Worm (Caenorhabditis elegans) whole organism, L3 larva: Measurements from ENCODE around the gene C44H9.7.
A peak's percentile ranks its signal among the peaks of the same experiment; 100 is the strongest.

Experiments
- aly-2 ChIP-seq: fragments of 150-350 bp; optimal IDR thresholded peaks from 2 replicates; lab custom pipeline; 2014; ENCODE audit warnings: missing biosample characterization, missing genetic modification characterization
- ceh-28 ChIP-seq: fragments of 150-350 bp; optimal IDR thresholded peaks from 2 replicates; lab custom pipeline; 2014; ENCODE audit warnings: missing biosample characterization, missing genetic modification reagents, missing genetic modification characterization
- egl-27 ChIP-seq: sonication (generic microtip); optimal IDR thresholded peaks from 4 replicates; lab custom pipeline; 2017; ENCODE audit warnings: missing biosample characterization, missing genetic modification reagents, missing genetic modification characterization
- eor-1 ChIP-seq, 2 experiments: fragments of 150-350 bp; optimal IDR thresholded peaks; 2 replicates each; lab custom pipeline; 2014 to 2018; ENCODE audit warnings: missing biosample characterization in 2 of 2, missing genetic modification characterization in 2 of 2
- fkh-10 ChIP-seq: sonication (generic microtip); optimal IDR thresholded peaks from 2 replicates; lab custom pipeline; 2017; ENCODE audit warnings: missing biosample characterization, missing genetic modification reagents, missing genetic modification characterization
- jun-1 ChIP-seq: fragments of 150-350 bp; optimal IDR thresholded peaks from 2 replicates; lab custom pipeline; 2014; ENCODE audit warnings: missing biosample characterization, missing genetic modification reagents, missing genetic modification characterization
- lin-39 ChIP-seq: fragments of 150-350 bp; optimal IDR thresholded peaks from 2 replicates; lab custom pipeline; 2018; ENCODE audit warnings: missing biosample characterization, missing genetic modification reagents, missing genetic modification characterization
- mdl-1 ChIP-seq: fragments of 150-350 bp; optimal IDR thresholded peaks from 2 replicates; lab custom pipeline; 2014; ENCODE audit warnings: missing biosample characterization, missing genetic modification characterization
- nhr-12 ChIP-seq: fragments of 150-350 bp; optimal IDR thresholded peaks from 2 replicates; lab custom pipeline; 2014; ENCODE audit warnings: missing biosample characterization, missing genetic modification characterization
- nhr-77 ChIP-seq: fragments of 150-350 bp; optimal IDR thresholded peaks from 2 replicates; lab custom pipeline; 2014; ENCODE audit warnings: missing biosample characterization, missing genetic modification characterization
- pqm-1 ChIP-seq: fragments of 150-350 bp; optimal IDR thresholded peaks from 2 replicates; lab custom pipeline; 2017; ENCODE audit warnings: missing biosample characterization, missing genetic modification characterization, inconsistent platforms
- sea-2 ChIP-seq: fragments of 150-350 bp; sonication (generic microtip); optimal IDR thresholded peaks from 4 replicates; lab custom pipeline; 2014; ENCODE audit warnings: missing biosample characterization, missing genetic modification reagents, missing genetic modification characterization
- unc-62 ChIP-seq: fragments of 150-350 bp; sonication (generic microtip); optimal IDR thresholded peaks from 4 replicates; lab custom pipeline; 2014; ENCODE audit warnings: missing biosample characterization, missing genetic modification reagents, missing genetic modification characterization
- ztf-11 ChIP-seq: fragments of 150-350 bp; optimal IDR thresholded peaks from 2 replicates; lab custom pipeline; 2014; ENCODE audit warnings: missing biosample characterization, missing genetic modification characterization

ce11 chrV:12814481-12814882 lies 40.2 kb downstream of the C44H9.7 start:
- TF ChIP-seq fkh-10 (GFP tag; lab: Kevin White, UChicago) (peak; percentile 60), ceh-28 (tag; lab: Kevin White, UChicago) (peak; percentile 38), lin-39 (peak; percentile 78), nhr-77 (tag; lab: Kevin White, UChicago) (no peak), unc-62 (GFP tag; lab: Kevin White, UChicago) (no peak), sea-2 (GFP tag; lab: Kevin White, UChicago) (no peak), aly-2 (tag; lab: Kevin White, UChicago) (no peak), pqm-1 (tag; lab: Kevin White, UChicago) (no peak), mdl-1 (tag; lab: Kevin White, UChicago) (no peak), nhr-12 (tag; lab: Kevin White, UChicago) (no peak), eor-1 (tag; optimal IDR thresholded peaks at IDR 0.05; lab: Kevin White, UChicago) (no peak), egl-27 (no peak), jun-1 (tag; lab: Kevin White, UChicago) (no peak), ztf-11 (tag; lab: Kevin White, UChicago) (no peak)
